Worm (Caenorhabditis elegans) whole organism, late embryonic: ENCODE results near the gene Y41C4A.11.
A peak's percentile ranks its signal among the peaks of the same experiment; 100 is the strongest.

Experiments
- C08G9.2 ChIP-seq: sonication (generic microtip); optimal IDR thresholded peaks from 2 replicates; lab custom pipeline; 2016; ENCODE audit warnings: mild to moderate bottlenecking, missing genetic modification characterization, moderate library complexity, missing compliant biosample characterization
- F13H6.1 ChIP-seq: sonication (generic microtip); optimal IDR thresholded peaks from 2 replicates; lab custom pipeline; 2016; ENCODE audit warnings: missing genetic modification characterization, missing compliant biosample characterization
- K02D7.2 ChIP-seq: sonication (generic microtip); optimal IDR thresholded peaks from 2 replicates; lab custom pipeline; 2017; ENCODE audit warnings: mild to moderate bottlenecking, missing genetic modification characterization, missing compliant biosample characterization
- T23F11.4 ChIP-seq: fragments of 200-800 bp; sonication (Bioruptor generic); optimal IDR thresholded peaks from 2 replicates; lab custom pipeline; 2018; ENCODE audit warnings: mild to moderate bottlenecking, missing genetic modification characterization, missing compliant biosample characterization
- ceh-18 ChIP-seq: sonication (generic microtip); optimal IDR thresholded peaks from 2 replicates; lab custom pipeline; 2016; ENCODE audit warnings: missing genetic modification characterization, missing compliant biosample characterization
- ceh-22 ChIP-seq: sonication (generic microtip); optimal IDR thresholded peaks from 2 replicates; lab custom pipeline; 2017; ENCODE audit warnings: missing biosample characterization, missing genetic modification characterization
- ceh-30 ChIP-seq: fragments of 150-350 bp; optimal IDR thresholded peaks from 2 replicates; lab custom pipeline; 2014; ENCODE audit warnings: missing biosample characterization, missing genetic modification characterization
- ceh-31 ChIP-seq: sonication (generic microtip); optimal IDR thresholded peaks from 2 replicates; lab custom pipeline; 2016; ENCODE audit warnings: missing genetic modification characterization, missing compliant biosample characterization
- ceh-6 ChIP-seq: fragments of 200-800 bp; sonication (Bioruptor generic); optimal IDR thresholded peaks from 2 replicates; lab custom pipeline; 2018; ENCODE audit warnings: mild to moderate bottlenecking, missing genetic modification characterization, missing compliant biosample characterization
- dve-1 ChIP-seq: sonication (generic microtip); optimal IDR thresholded peaks from 2 replicates; lab custom pipeline; 2017; ENCODE audit warnings: antibody characterized with exemption, mild to moderate bottlenecking, missing genetic modification characterization, missing compliant biosample characterization
- elt-2 ChIP-seq: sonication (generic microtip); optimal IDR thresholded peaks from 2 replicates; lab custom pipeline; 2016; ENCODE audit warnings: missing genetic modification reagents, missing genetic modification characterization, missing compliant biosample characterization
- elt-4 ChIP-seq: sonication (generic microtip); optimal IDR thresholded peaks from 2 replicates; lab custom pipeline; 2016; ENCODE audit warnings: missing genetic modification characterization, missing compliant biosample characterization
- ets-4 ChIP-seq: sonication (generic microtip); optimal IDR thresholded peaks from 2 replicates; lab custom pipeline; 2016; ENCODE audit warnings: missing genetic modification characterization, missing compliant biosample characterization
- fax-1 ChIP-seq: sonication (generic microtip); optimal IDR thresholded peaks from 2 replicates; lab custom pipeline; 2016; ENCODE audit warnings: missing genotype, missing genetic modification characterization, missing compliant biosample characterization
- fkh-6 ChIP-seq: sonication (generic microtip); optimal IDR thresholded peaks from 2 replicates; lab custom pipeline; 2016; ENCODE audit warnings: missing genetic modification characterization, missing compliant biosample characterization
- hlh-30 ChIP-seq: sonication (generic microtip); optimal IDR thresholded peaks from 2 replicates; lab custom pipeline; 2017; ENCODE audit warnings: antibody characterized with exemption, missing genetic modification characterization, missing compliant biosample characterization; ENCODE audit not compliant: insufficient read depth
- hlh-6 ChIP-seq: sonication (generic microtip); optimal IDR thresholded peaks from 2 replicates; lab custom pipeline; 2016; ENCODE audit warnings: missing genotype, missing genetic modification characterization, missing compliant biosample characterization
- hlh-8 ChIP-seq: sonication (generic microtip); optimal IDR thresholded peaks from 2 replicates; lab custom pipeline; 2016; ENCODE audit warnings: missing genotype, missing genetic modification characterization, missing compliant biosample characterization
- lin-11 ChIP-seq: fragments of 200-800 bp; sonication (Bioruptor generic); optimal IDR thresholded peaks from 2 replicates; lab custom pipeline; 2018; ENCODE audit warnings: mild to moderate bottlenecking, missing genetic modification characterization, missing compliant biosample characterization
- madf-2 ChIP-seq: sonication (generic microtip); optimal IDR thresholded peaks from 2 replicates; lab custom pipeline; 2017; ENCODE audit warnings: missing genetic modification characterization, missing compliant biosample characterization
- mec-3 ChIP-seq: sonication (generic microtip); optimal IDR thresholded peaks from 2 replicates; lab custom pipeline; 2016; ENCODE audit warnings: borderline replicate concordance, missing genetic modification characterization, missing compliant biosample characterization
- nfya-1 ChIP-seq: sonication (generic microtip); optimal IDR thresholded peaks from 2 replicates; lab custom pipeline; 2017; ENCODE audit warnings: missing genetic modification characterization, mild to moderate bottlenecking, missing compliant biosample characterization, antibody characterized with exemption, moderate library complexity
- nhr-11 ChIP-seq: fragments of 150-350 bp; optimal IDR thresholded peaks from 2 replicates; lab custom pipeline; 2014; ENCODE audit warnings: missing biosample characterization, missing genetic modification characterization
- nhr-232 ChIP-seq: sonication (generic microtip); optimal IDR thresholded peaks from 2 replicates; lab custom pipeline; 2016; ENCODE audit warnings: missing genetic modification characterization, missing compliant biosample characterization
- npax-4 ChIP-seq: sonication (generic microtip); optimal IDR thresholded peaks from 2 replicates; lab custom pipeline; 2016; ENCODE audit warnings: missing genetic modification characterization, missing compliant biosample characterization
- odd-2 ChIP-seq: sonication (generic microtip); optimal IDR thresholded peaks from 2 replicates; lab custom pipeline; 2017; ENCODE audit warnings: antibody characterized with exemption, mild to moderate bottlenecking, missing genetic modification characterization, missing compliant biosample characterization
- pha-4 ChIP-seq: fragments of 150-350 bp; optimal IDR thresholded peaks from 2 replicates; lab custom pipeline; 2018; ENCODE audit warnings: missing biosample characterization, missing genetic modification reagents, missing genetic modification characterization
- pros-1 ChIP-seq: fragments of 150-350 bp; optimal IDR thresholded peaks from 2 replicates; lab custom pipeline; 2014; ENCODE audit warnings: missing biosample characterization, missing genetic modification reagents, missing genetic modification characterization
- ref-2 ChIP-seq: sonication (generic microtip); optimal IDR thresholded peaks from 2 replicates; lab custom pipeline; 2016; ENCODE audit warnings: missing genetic modification characterization, missing compliant biosample characterization
- sox-2 ChIP-seq: fragments of 200-800 bp; sonication (Bioruptor generic); IDR thresholded peaks from 2 replicates; pipeline ENCODE4 v1.3.6; 2022; ENCODE audit warnings: missing genetic modification reagents, missing genetic modification characterization, missing compliant biosample characterization
- sox-4 ChIP-seq: sonication (generic microtip); optimal IDR thresholded peaks from 2 replicates; lab custom pipeline; 2017; ENCODE audit warnings: mild to moderate bottlenecking, missing genetic modification characterization, inconsistent platforms, missing compliant biosample characterization
- tbx-2 ChIP-seq: sonication (generic microtip); optimal IDR thresholded peaks from 2 replicates; lab custom pipeline; 2016; ENCODE audit warnings: missing genetic modification characterization, missing compliant biosample characterization
- unc-42 ChIP-seq: sonication (generic microtip); optimal IDR thresholded peaks from 2 replicates; lab custom pipeline; 2016; ENCODE audit warnings: missing genotype, missing genetic modification characterization, missing compliant biosample characterization
- unc-86 ChIP-seq: sonication (generic microtip); optimal IDR thresholded peaks from 2 replicates; lab custom pipeline; 2016; ENCODE audit warnings: missing genetic modification characterization, missing compliant biosample characterization
- ztf-16 ChIP-seq: sonication (generic microtip); optimal IDR thresholded peaks from 2 replicates; lab custom pipeline; 2017; ENCODE audit warnings: missing genetic modification characterization, missing compliant biosample characterization

Y41C4A.11 gene

ce11 chrIII:11719400-11719875 lies at the start of gene Y41C4A.11, which contains the start of gene elb-1:
TSS of gene Y41C4A.11 (plus strand) at chrIII:11719860.
TSS of gene elb-1 (minus strand) at chrIII:11719450.
- TF ChIP-seq fkh-6 (no peak), C08G9.2 (tag; lab: Kevin White, UChicago) (peak; percentile 6), ceh-22 (no peak), ceh-18 (tag; lab: Kevin White, UChicago) (peak; percentile 27), ref-2 (tag; lab: Kevin White, UChicago) (peak; percentile 4), ztf-16 (no peak), nfya-1 (tag; lab: Kevin White, UChicago) (peak; percentile 55), ceh-31 (tag; lab: Kevin White, UChicago) (peak; percentile 48), madf-2 (tag; lab: Kevin White, UChicago) (no peak), tbx-2 (peak; percentile 15)
- TF ChIP-seq, all 69 proteins: peak for 6

- TF ChIP-seq fax-1 (tag; lab: Kevin White, UChicago) (no peak), sox-4 (tag; lab: Kevin White, UChicago) (no peak)
Measured at ce11 chrIII:11680514-11680913, 39.1 kb upstream of the Y41C4A.11 start.

DNA sequence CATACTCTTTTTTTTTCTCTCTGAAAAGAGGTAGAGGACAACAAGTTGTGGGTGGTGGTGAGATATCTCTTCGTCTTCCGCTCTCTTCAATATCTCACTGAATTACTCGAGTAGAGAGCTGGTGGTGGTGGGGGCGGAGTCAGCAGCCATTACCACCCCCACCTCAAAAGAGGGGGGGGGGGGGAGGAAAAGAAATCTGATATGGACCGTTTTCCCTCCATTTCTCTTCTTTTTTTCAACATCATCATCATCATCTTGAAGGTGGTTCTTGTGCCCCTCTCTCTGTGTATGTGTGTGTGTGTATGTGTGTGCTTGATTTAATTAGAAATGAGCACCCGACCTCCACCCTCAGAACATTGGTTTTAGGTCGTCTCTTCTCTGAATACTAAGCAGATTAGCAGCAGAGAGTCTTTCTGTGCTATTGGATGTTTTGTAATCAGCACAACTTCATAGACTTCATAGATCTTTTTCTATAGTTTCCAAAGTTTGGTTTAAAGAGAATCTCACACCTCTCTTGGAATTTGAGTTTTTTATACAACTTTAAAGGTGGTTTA lies 38.1 kb upstream of the Y41C4A.11 start:
- TF ChIP-seq unc-42 (tag; lab: Kevin White, UChicago) (peak; percentile 91), ceh-6 (GFP tag; lab: Kevin White, UChicago) (no peak)

- TF ChIP-seq F13H6.1 (tag; lab: Kevin White, UChicago), result no peak
- TF ChIP-seq unc-86, result no peak
- no peak for TF ChIP-seq nhr-11 (tag; lab: Kevin White, UChicago)
- no peak for TF ChIP-seq fax-1 (tag; lab: Kevin White, UChicago)
- no peak for TF ChIP-seq K02D7.2
- TF ChIP-seq odd-2 (tag; lab: Kevin White, UChicago), result no peak
- no peak for TF ChIP-seq nhr-232 (tag; lab: Kevin White, UChicago)
- no peak for TF ChIP-seq dve-1 (tag; lab: Kevin White, UChicago)
- no peak for TF ChIP-seq ceh-30 (tag; lab: Kevin White, UChicago)
- TF ChIP-seq nfya-1 (tag; lab: Kevin White, UChicago), result no peak
- TF ChIP-seq pha-4, result no peak
- no peak for TF ChIP-seq elt-4 (tag; lab: Kevin White, UChicago)
- TF ChIP-seq unc-42 (tag; lab: Kevin White, UChicago), result no peak
- TF ChIP-seq hlh-30, result no peak
- TF ChIP-seq T23F11.4 (GFP tag; lab: Kevin White, UChicago), result no peak
- no peak for TF ChIP-seq hlh-6
- no peak for TF ChIP-seq pros-1
Measured at ce11 chrIII:11683038-11683437, 36.6 kb upstream of the Y41C4A.11 start.

DNA sequence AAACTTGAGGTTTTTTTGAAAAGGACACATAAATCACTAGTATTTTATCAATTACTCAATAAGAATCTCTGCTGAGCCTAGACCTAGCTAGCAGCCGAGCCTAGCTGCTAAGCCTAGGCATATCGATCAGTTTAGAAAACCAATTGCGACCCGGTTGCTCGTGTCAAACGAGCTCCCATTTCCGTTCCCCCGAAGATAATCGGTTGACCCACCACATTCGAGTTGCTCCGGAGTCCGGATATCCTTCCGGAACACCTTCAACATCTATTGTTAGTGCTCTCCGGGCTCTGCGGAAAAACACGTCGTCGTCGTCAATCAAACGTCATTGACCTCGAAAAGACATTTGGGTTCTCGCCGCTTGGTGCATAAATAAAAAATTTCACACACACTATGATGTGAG lies 35.9 kb upstream of the Y41C4A.11 start:
- TF ChIP-seq lin-11 (no peak), mec-3 (tag; lab: Kevin White, UChicago) (no peak), ets-4 (tag; lab: Kevin White, UChicago) (no peak), unc-42 (tag; lab: Kevin White, UChicago) (no peak), npax-4 (tag; lab: Kevin White, UChicago) (no peak)

DNA sequence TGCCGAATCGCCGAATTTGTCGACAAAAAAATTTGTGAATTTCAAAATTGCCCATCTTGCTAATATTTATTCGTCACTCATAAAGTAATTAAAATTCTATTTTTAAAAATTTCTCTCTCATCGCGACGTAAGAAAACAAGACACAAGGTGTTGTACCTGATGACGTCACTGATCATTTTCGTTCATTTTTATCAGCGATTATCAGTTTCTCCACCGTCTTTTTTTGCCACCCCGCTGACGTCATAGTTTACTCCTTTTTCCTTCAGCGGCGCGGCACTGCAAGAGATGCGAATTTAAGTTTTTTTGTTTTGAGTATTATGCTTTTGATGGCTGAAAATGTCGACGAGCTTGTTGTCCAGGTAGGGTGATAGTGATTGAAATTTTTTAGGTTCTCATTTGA lies 34.9 kb upstream of the Y41C4A.11 start:
- TF ChIP-seq fkh-6 (no peak), sox-2 (GFP tag; lab: Robert Waterston, UW) (no peak), elt-2 (tag; lab: Kevin White, UChicago) (peak; percentile 84), hlh-8 (no peak), madf-2 (tag; lab: Kevin White, UChicago) (no peak), odd-2 (tag; lab: Kevin White, UChicago) (no peak)
